Worm (Caenorhabditis elegans) whole organism, L4/young adult: ENCODE data around the gene pek-1.
"Not testable (repeated sequence)": the region's sequence is repeated elsewhere in the genome, so short reads cannot be mapped to it uniquely, and the experiment has no call there.

ENCODE experiments used
- W03F9.2 ChIP-seq: fragments of 150-350 bp; optimal IDR thresholded peaks from 2 replicates; lab custom pipeline; 2014; ENCODE audit warnings: missing biosample characterization, missing genetic modification characterization
- dao-5 ChIP-seq: sonication (generic microtip); optimal IDR thresholded peaks from 2 replicates; lab custom pipeline; 2016; ENCODE audit warnings: missing genotype, missing genetic modification characterization, moderate library complexity, missing compliant biosample characterization
- him-1 ChIP-seq: sonication (generic microtip); optimal IDR thresholded peaks from 2 replicates; lab custom pipeline; 2016; ENCODE audit warnings: missing genotype, missing genetic modification reagents, missing genetic modification characterization, missing compliant biosample characterization

The pek-1 gene

ce11 chrX:11414837-11415550 is at the start of gene pek-1:
TSS of gene pek-1 (minus strand) at chrX:11414887.
- TF ChIP-seq him-1 (no peak), dao-5 (tag; lab: Kevin White, UChicago) (no peak), W03F9.2 (tag; lab: Kevin White, UChicago) (no peak)

- TF ChIP-seq him-1 (no peak), dao-5 (tag; lab: Kevin White, UChicago) (no peak), W03F9.2 (tag; lab: Kevin White, UChicago) (no peak)
Measured at ce11 chrX:11463568-11463967, 48.9 kb upstream of the pek-1 start.

ce11 chrX:11463005-11463404 is 48.3 kb upstream of the pek-1 start:
- TF ChIP-seq him-1 = no peak
- TF ChIP-seq W03F9.2 (tag; lab: Kevin White, UChicago) = no peak
- TF ChIP-seq dao-5 (tag; lab: Kevin White, UChicago) = no peak

ce11 chrX:11462112-11462511 is 47.4 kb upstream of the pek-1 start:
- TF ChIP-seq dao-5 (tag; lab: Kevin White, UChicago) (no peak), him-1 (no peak), W03F9.2 (tag; lab: Kevin White, UChicago) (no peak)

- TF ChIP-seq W03F9.2 (tag; lab: Kevin White, UChicago) (no peak), him-1 (no peak), dao-5 (tag; lab: Kevin White, UChicago) (no peak)
Measured at ce11 chrX:11461545-11461944, 46.9 kb upstream of the pek-1 start.

ce11 chrX:11456665-11457064 is 42.0 kb upstream of the pek-1 start:
- TF ChIP-seq him-1 = no peak
- TF ChIP-seq dao-5 (tag; lab: Kevin White, UChicago) = no peak
- TF ChIP-seq W03F9.2 (tag; lab: Kevin White, UChicago) = no peak

- no peak for TF ChIP-seq W03F9.2 (tag; lab: Kevin White, UChicago)
- TF ChIP-seq dao-5 (tag; lab: Kevin White, UChicago) = no peak
- no peak for TF ChIP-seq him-1
Measured at ce11 chrX:11454231-11454630, 39.5 kb upstream of the pek-1 start, which contains the start of gene F48C5.2. TSS of gene F48C5.2 (minus strand) at chrX:11454331.

- TF ChIP-seq dao-5 (tag; lab: Kevin White, UChicago) (no peak), him-1 (no peak), W03F9.2 (tag; lab: Kevin White, UChicago) (no peak)
Measured at ce11 chrX:11452316-11452715, 37.6 kb upstream of the pek-1 start.

- TF ChIP-seq W03F9.2 (tag; lab: Kevin White, UChicago) (no peak), him-1 (no peak), dao-5 (tag; lab: Kevin White, UChicago) (no peak)
Measured at ce11 chrX:11450261-11450660, 35.6 kb upstream of the pek-1 start.

- TF ChIP-seq dao-5 (tag; lab: Kevin White, UChicago) = no peak
- no peak for TF ChIP-seq him-1
- no peak for TF ChIP-seq W03F9.2 (tag; lab: Kevin White, UChicago)
Measured at ce11 chrX:11447695-11448094, 33.0 kb upstream of the pek-1 start.

- no peak for TF ChIP-seq dao-5 (tag; lab: Kevin White, UChicago)
Measured at ce11 chrX:11446535-11446934, 31.8 kb upstream of the pek-1 start, which contains the start of gene igeg-2. TSS of gene igeg-2 (minus strand) at chrX:11446635.

- TF ChIP-seq W03F9.2 (tag; lab: Kevin White, UChicago); dao-5 (tag; lab: Kevin White, UChicago); him-1: not testable (repeated sequence)
Measured at ce11 chrX:11439740-11440139, 25.1 kb upstream of the pek-1 start, which contains the start of gene F46C3.7. TSS of gene F46C3.7 (plus strand) at chrX:11440040.

ce11 chrX:11437716-11438115 is 23.0 kb upstream of the pek-1 start:
- TF ChIP-seq dao-5 (tag; lab: Kevin White, UChicago) = no peak
- TF ChIP-seq him-1 = no peak
- TF ChIP-seq W03F9.2 (tag; lab: Kevin White, UChicago) = no peak

ce11 chrX:11435488-11435887 is 20.8 kb upstream of the pek-1 start:
- TF ChIP-seq W03F9.2 (tag; lab: Kevin White, UChicago) (no peak), him-1 (no peak), dao-5 (tag; lab: Kevin White, UChicago) (no peak)

- TF ChIP-seq dao-5 (tag; lab: Kevin White, UChicago) (no peak), W03F9.2 (tag; lab: Kevin White, UChicago) (no peak), him-1 (no peak)
Measured at ce11 chrX:11433488-11433887, 18.8 kb upstream of the pek-1 start, which contains the start of gene hum-4. TSS of gene hum-4 (minus strand) at chrX:11433588.
